Fruit fly (Drosophila melanogaster): Measurements from ENCODE around the gene PDZ-GEF.

Gene PDZ-GEF

DNA sequence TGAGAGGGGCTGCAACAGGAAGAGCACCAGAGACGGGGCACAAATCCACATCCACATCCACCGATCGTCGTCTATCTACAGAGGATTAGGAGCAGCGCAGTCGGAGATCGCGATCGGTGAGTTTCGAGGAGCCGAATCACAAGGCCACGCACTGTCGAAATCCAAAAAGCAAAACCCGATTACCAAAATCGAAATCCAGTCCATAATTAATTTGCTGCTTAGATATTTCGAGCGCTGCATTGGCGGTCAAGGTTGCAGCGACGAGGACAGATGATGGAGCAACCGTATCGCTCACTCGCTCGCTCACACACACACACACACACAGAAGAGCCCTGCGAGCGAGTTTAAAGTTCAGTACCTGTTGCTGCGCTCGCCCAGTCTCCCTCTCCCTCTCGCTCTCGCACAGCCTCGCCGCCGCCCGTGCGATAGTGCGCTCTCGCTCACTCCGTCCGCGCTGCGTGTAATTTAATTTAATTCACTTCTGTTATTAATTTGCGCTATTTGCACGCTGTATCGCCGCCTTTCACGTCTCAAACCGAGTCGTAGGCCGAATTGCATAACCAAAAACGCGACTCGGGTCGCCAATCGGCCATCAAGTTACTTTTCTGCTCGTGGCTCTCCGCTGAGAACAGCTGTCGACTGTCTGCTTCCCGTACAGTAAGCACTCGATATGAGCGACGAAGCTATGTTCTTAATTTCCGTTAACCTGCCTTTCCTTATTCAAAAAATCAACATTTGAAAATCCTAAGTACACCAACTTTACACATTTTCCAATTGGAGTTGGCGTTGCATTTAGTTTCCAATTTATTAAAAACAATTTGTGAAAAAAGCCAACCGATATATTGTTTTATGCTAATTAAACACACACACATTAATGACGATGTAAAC is 15.7 kb downstream of the PDZ-GEF start (continued):
- TF ChIP-seq nmo (GFP tag; optimal IDR thresholded peaks at IDR 0.05), result peak; percentile 18
- TF ChIP-seq trh (GFP tag; optimal IDR thresholded peaks at IDR 0.05), result no peak
- TF ChIP-seq CG11085 (GFP tag; IDR thresholded peaks at IDR 0.05), result no peak
- TF ChIP-seq CG2129 (GFP tag; IDR thresholded peaks at IDR 0.05; ENCODE audit: partially characterized antibody), result no peak
- TF ChIP-seq Mes4 (GFP tag; optimal IDR thresholded peaks at IDR 0.05), result peak; percentile 43
- no peak for TF ChIP-seq Sry-β (GFP tag; optimal IDR thresholded peaks at IDR 0.05)
- TF ChIP-seq CG8765 (GFP tag; IDR thresholded peaks at IDR 0.05), result no peak
- TF ChIP-seq CG4707 (GFP tag; optimal IDR thresholded peaks at IDR 0.05), result no peak
- TF ChIP-seq CG9437 (GFP tag; optimal IDR thresholded peaks at IDR 0.05), result peak; percentile 45
- TF ChIP-seq Hr78 (GFP tag; optimal IDR thresholded peaks at IDR 0.05), result peak in 1 of 2 experiments; percentile 100
- TF ChIP-seq CG7745 (tag; optimal IDR thresholded peaks at IDR 0.05), result peak; percentile 92
- TF ChIP-seq CG4424 (GFP tag; optimal IDR thresholded peaks at IDR 0.05), result peak; percentile 44
- 0 out of 2 replicates have a peak, but pooled peaks have one; percentile 51 for TF ChIP-seq seq (GFP tag; IDR thresholded peaks at IDR 0.05)
- TF ChIP-seq jumu (GFP tag; optimal IDR thresholded peaks at IDR 0.05), result peak; percentile 44
- no peak; the same call in 1 of the 2 replicates for TF ChIP-seq CG13287 (GFP tag; IDR thresholded peaks at IDR 0.05; ENCODE audit: partially characterized antibody)
- peak; percentile 91 for TF ChIP-seq CG10321 (GFP tag; IDR thresholded peaks at IDR 0.05)
- TF ChIP-seq corto (GFP tag; optimal IDR thresholded peaks at IDR 0.05), result no peak
- peak; percentile 94 for TF ChIP-seq nom (GFP tag; optimal IDR thresholded peaks at IDR 0.05)
- TF ChIP-seq Hr51 (GFP tag; optimal IDR thresholded peaks at IDR 0.05), result peak; percentile 3 to 44
- TF ChIP-seq Rfx (GFP tag; IDR thresholded peaks at IDR 0.05), result peak; percentile 66
- peak; percentile 96 for TF ChIP-seq CG1832 (GFP tag; optimal IDR thresholded peaks at IDR 0.05)
- peak; percentile 20 for TF ChIP-seq tap (tag; optimal IDR thresholded peaks at IDR 0.05)
- no peak for TF ChIP-seq CG8089 (GFP tag; optimal IDR thresholded peaks at IDR 0.05)
- TF ChIP-seq hb (GFP tag; IDR thresholded peaks at IDR 0.05; ENCODE audit: partially characterized antibody), result no peak
- TF ChIP-seq kah (GFP tag; optimal IDR thresholded peaks at IDR 0.05), result peak; percentile 98
- no peak for TF ChIP-seq dan (GFP tag; IDR thresholded peaks at IDR 0.05)
- no peak for TF ChIP-seq ato (GFP tag; IDR thresholded peaks at IDR 0.05; ENCODE audit: partially characterized antibody)
- no peak for TF ChIP-seq CG6272 (GFP tag; IDR thresholded peaks at IDR 0.05)
- TF ChIP-seq knrl (GFP tag; IDR thresholded peaks at IDR 0.05; ENCODE audit: partially characterized antibody), result no peak
- no peak for TF ChIP-seq nerfin-2 (GFP tag; IDR thresholded peaks at IDR 0.05; ENCODE audit: partially characterized antibody)
- TF ChIP-seq br (optimal IDR thresholded peaks at IDR 0.05), result no peak
- peak; percentile 7 for TF ChIP-seq crol (GFP tag; IDR thresholded peaks at IDR 0.05)
- peak; percentile 47 for TF ChIP-seq CoRest (tag; optimal IDR thresholded peaks at IDR 0.05)
- TF ChIP-seq lov (optimal IDR thresholded peaks at IDR 0.05), result no peak
- TF ChIP-seq lov (GFP tag; IDR thresholded peaks at IDR 0.05), result peak; percentile 4; the same call in 1 of the 3 replicates
- TF ChIP-seq lbe (GFP tag; optimal IDR thresholded peaks at IDR 0.05), result no peak
- TF ChIP-seq aop (GFP tag; IDR thresholded peaks at IDR 0.05), result no peak
- 0 out of 2 replicates have a peak, but pooled peaks have one; percentile 6 for TF ChIP-seq HLH3B (GFP tag; IDR thresholded peaks at IDR 0.05)
- peak; percentile 19; the same call in 1 of the 2 replicates for TF ChIP-seq hbn (GFP tag; IDR thresholded peaks at IDR 0.05; ENCODE audit: partially characterized antibody)
- peak; percentile 9 for TF ChIP-seq CG18619 (GFP tag; optimal IDR thresholded peaks at IDR 0.05)
- TF ChIP-seq CG4820 (GFP tag; optimal IDR thresholded peaks at IDR 0.05), result peak; percentile 12
- no peak for TF ChIP-seq ERR (GFP tag; optimal IDR thresholded peaks at IDR 0.05)
- TF ChIP-seq vvl (GFP tag; IDR thresholded peaks at IDR 0.05), result peak; percentile 40
- TF ChIP-seq CG13775 (GFP tag; optimal IDR thresholded peaks at IDR 0.05), result no peak
- TF ChIP-seq Awh (GFP tag; IDR thresholded peaks at IDR 0.05), result peak; percentile 12; the same call in 1 of the 2 replicates
- no peak for TF ChIP-seq Stat92E (GFP tag; optimal IDR thresholded peaks at IDR 0.05)
- peak; percentile 25 for TF ChIP-seq CG18476 (GFP tag; optimal IDR thresholded peaks at IDR 0.05)

Data from whole organism, embryonic.